Worm (Caenorhabditis elegans): ENCODE measurements around the gene ztf-1.

- TF ChIP-seq aly-1 (tag; optimal IDR thresholded peaks at IDR 0.05), result no peak
- TF ChIP-seq flt-1 (GFP tag; IDR thresholded peaks at IDR 0.05), result no peak
- no peak for TF ChIP-seq ama-1 (optimal IDR thresholded peaks at IDR 0.05)
- no peak for TF ChIP-seq ceh-13 (GFP tag; optimal IDR thresholded peaks at IDR 0.05)
- TF ChIP-seq B0310.2 (tag; optimal IDR thresholded peaks at IDR 0.05), result no peak
- no peak for TF ChIP-seq ets-7 (tag; optimal IDR thresholded peaks at IDR 0.05)
- TF ChIP-seq hmg-4 (GFP tag; optimal IDR thresholded peaks at IDR 0.05), result no peak
- no peak for TF ChIP-seq scrt-1 (GFP tag; IDR thresholded peaks at IDR 0.05)
- no peak for TF ChIP-seq pes-1 (GFP tag; IDR thresholded peaks at IDR 0.05)
- TF ChIP-seq hnd-1 (tag; optimal IDR thresholded peaks at IDR 0.05), result no peak
These were observed 53.0 kb downstream of the ztf-1 start for ce11 chrIII:8739126-8739525.
